Worm (Caenorhabditis elegans): ENCODE data around the gene set-30.

Gene set-30

DNA sequence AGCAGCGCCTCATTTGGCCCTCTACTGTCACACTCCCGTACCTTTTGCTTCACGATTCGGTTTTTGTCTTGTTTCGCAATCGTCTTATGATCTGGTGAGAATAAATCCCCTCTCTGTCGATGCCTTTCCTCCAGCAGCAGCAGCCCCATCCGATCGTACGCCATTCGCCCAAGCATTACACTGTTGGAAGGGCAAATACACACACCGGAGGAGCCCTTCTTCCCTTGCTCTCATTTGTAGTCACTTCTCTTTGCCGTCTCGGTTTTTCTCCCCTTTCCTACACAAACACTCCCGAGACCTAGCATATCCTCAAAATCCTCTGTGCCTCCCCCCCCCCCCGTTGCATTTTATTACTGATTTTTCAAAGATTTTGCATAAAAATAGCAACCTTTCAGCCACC, at the start of gene set-30:
Gene set-30, plus strand, starts transcription at position 396 of the 400 bp plus-strand sequence.
- peak; percentile 52 for TF ChIP-seq hmg-4 (GFP tag; optimal IDR thresholded peaks at IDR 0.05)
- TF ChIP-seq tra-4 (tag; optimal IDR thresholded peaks at IDR 0.05), result no peak

ce11 chrX:4957259-4957658, 41.8 kb upstream of the set-30 start, which contains the start of gene M03F4.4:
TSS of gene M03F4.4 (minus strand) at chrX:4957418.
- TF ChIP-seq hmg-4 (GFP tag; optimal IDR thresholded peaks at IDR 0.05), result peak; percentile 1
- TF ChIP-seq hmbx-1 (tag; optimal IDR thresholded peaks at IDR 0.05), result no peak
- TF ChIP-seq sea-1 (GFP tag; conservative IDR thresholded peaks at IDR 0.05), result no peak

DNA sequence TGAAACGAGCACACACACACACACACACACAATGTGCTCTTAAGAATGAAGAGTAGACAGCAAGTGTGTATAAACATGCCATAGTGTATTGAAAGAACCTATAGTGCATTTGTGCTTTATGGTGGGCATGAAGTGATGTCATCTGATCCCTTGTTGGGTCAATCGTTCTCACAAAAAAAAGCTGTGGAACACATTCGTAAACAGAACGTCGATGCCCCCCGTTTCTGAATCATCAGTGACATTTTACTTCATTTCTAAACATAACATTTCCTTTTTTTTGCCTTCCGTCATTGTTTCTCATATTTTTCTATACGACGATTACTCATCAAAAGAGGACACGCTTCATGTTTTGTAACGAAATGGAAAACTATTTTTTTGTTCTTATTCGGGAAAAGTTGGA, 40.1 kb upstream of the set-30 start:
- no peak for TF ChIP-seq tra-4 (tag; optimal IDR thresholded peaks at IDR 0.05)
- no peak for TF ChIP-seq ets-7 (tag; optimal IDR thresholded peaks at IDR 0.05)
- no peak for TF ChIP-seq pes-1 (GFP tag; IDR thresholded peaks at IDR 0.05)
- no peak for TF ChIP-seq tbx-37 (GFP tag; conservative IDR thresholded peaks at IDR 0.05)
- TF ChIP-seq ceh-36 (tag; optimal IDR thresholded peaks at IDR 0.05), result no peak
- no peak for TF ChIP-seq sea-1 (GFP tag; conservative IDR thresholded peaks at IDR 0.05)
- no peak for TF ChIP-seq scrt-1 (GFP tag; IDR thresholded peaks at IDR 0.05)
- no peak for TF ChIP-seq B0310.2 (tag; optimal IDR thresholded peaks at IDR 0.05)
- no peak for TF ChIP-seq hmg-4 (GFP tag; optimal IDR thresholded peaks at IDR 0.05)
- TF ChIP-seq aly-1 (tag; optimal IDR thresholded peaks at IDR 0.05), result no peak
- no peak for TF ChIP-seq F13C5.2 (tag; optimal IDR thresholded peaks at IDR 0.05)

DNA sequence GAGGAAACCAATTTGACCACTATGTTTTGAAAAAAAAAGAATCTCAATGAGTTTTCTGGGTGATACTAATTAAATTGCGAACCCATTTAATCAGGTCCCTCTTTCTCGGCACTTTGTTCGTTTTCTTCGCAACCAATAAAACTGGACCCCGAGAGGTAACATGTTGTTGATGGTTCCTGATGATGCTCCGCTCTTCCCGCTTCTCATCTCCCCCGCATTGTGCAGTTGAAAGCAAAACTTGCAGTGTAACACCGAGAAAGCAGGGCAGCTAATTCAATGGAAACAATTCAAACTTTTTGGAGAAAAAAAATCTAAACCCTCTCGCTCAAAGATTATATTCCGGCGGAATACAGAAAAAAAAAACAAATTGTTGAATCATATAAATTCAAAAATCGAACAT, 39.6 kb upstream of the set-30 start:
- no peak for TF ChIP-seq flt-1 (GFP tag; IDR thresholded peaks at IDR 0.05)
- 0 out of 2 replicates have a peak, but pooled peaks have one; percentile 31 for TF ChIP-seq sea-1 (GFP tag; conservative IDR thresholded peaks at IDR 0.05)

- TF ChIP-seq ceh-13 (GFP tag; optimal IDR thresholded peaks at IDR 0.05), result no peak
- peak; percentile 23 for TF ChIP-seq hmg-4 (GFP tag; optimal IDR thresholded peaks at IDR 0.05)
- no peak for TF ChIP-seq pes-1 (GFP tag; IDR thresholded peaks at IDR 0.05)
- 0 out of 2 replicates have a peak, but pooled peaks have one; percentile 17 for TF ChIP-seq tbx-11 (GFP tag; IDR thresholded peaks at IDR 0.05)
Observed at ce11 chrX:4960422-4960821, 38.6 kb upstream of the set-30 start, which contains the start of gene act-4. TSS of gene act-4 (plus strand) at chrX:4960621.

DNA sequence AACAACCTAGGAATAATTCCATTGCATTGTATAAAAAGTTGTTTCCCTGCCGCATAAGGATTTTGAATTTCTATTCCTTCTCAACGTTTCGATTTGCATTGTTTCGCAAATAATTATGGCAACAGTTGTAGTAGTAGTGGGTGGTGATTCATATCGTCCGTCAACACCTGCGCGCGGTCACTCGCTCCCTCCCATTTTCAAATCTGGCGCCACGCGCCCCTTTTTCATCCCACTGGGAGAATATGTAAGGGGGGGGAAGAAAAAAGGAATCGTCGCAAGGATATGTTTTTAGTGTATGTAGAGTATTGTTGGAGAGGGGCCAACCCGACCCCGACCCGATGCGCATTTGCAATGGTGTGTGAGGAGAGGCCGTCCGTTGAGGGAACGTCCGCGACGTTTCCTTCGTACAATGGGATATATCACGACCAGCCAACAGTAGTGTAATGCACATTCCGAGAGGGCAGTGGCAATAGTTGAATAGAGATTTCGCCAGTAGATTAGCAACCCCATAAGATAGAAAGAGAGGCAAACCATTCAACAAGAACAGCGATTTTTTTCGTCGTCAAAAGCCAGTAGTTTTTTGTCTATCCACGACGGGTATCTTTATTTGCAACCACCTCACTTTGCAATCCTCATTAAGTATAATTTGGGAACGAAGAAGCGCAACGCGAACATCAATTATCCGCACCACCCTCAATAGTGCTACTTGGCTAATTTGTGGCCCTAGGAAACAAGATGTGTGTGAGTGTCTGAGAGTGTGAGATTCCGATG, 38.0 kb upstream of the set-30 start:
- peak; percentile 58; the same call in 1 of the 2 replicates for TF ChIP-seq flt-1 (GFP tag; IDR thresholded peaks at IDR 0.05)
- peak; percentile 69 for TF ChIP-seq pes-1 (GFP tag; IDR thresholded peaks at IDR 0.05)
- TF ChIP-seq hnd-1 (tag; optimal IDR thresholded peaks at IDR 0.05), result no peak
- TF ChIP-seq hmg-4 (GFP tag; optimal IDR thresholded peaks at IDR 0.05), result peak; percentile 4
- no peak for TF ChIP-seq ceh-13 (GFP tag; optimal IDR thresholded peaks at IDR 0.05)
- TF ChIP-seq ama-1 (optimal IDR thresholded peaks at IDR 0.05), result no peak
- TF ChIP-seq hmbx-1 (tag; optimal IDR thresholded peaks at IDR 0.05), result no peak
- no peak for TF ChIP-seq ets-7 (tag; optimal IDR thresholded peaks at IDR 0.05)
- TF ChIP-seq tbx-11 (GFP tag; IDR thresholded peaks at IDR 0.05), result peak; percentile 75; the same call in 1 of the 2 replicates
- peak; percentile 81 for TF ChIP-seq B0310.2 (tag; optimal IDR thresholded peaks at IDR 0.05)
- no peak for TF ChIP-seq ceh-36 (tag; optimal IDR thresholded peaks at IDR 0.05)
- TF ChIP-seq F13C5.2 (tag; optimal IDR thresholded peaks at IDR 0.05), result no peak
- peak; percentile 31; the same call in 1 of the 2 replicates for TF ChIP-seq sea-1 (GFP tag; conservative IDR thresholded peaks at IDR 0.05)
- TF ChIP-seq aly-1 (tag; optimal IDR thresholded peaks at IDR 0.05), result no peak
- no peak; the same call in 1 of the 2 replicates for TF ChIP-seq tbx-37 (GFP tag; conservative IDR thresholded peaks at IDR 0.05)
- TF ChIP-seq tra-4 (tag; optimal IDR thresholded peaks at IDR 0.05), result no peak
- TF ChIP-seq scrt-1 (GFP tag; IDR thresholded peaks at IDR 0.05), result peak; percentile 74

- TF ChIP-seq sea-1 (GFP tag; conservative IDR thresholded peaks at IDR 0.05) (peak; percentile 57; the same call in 1 of the 2 replicates), pes-1 (GFP tag; IDR thresholded peaks at IDR 0.05) (peak; percentile 34; the same call in 1 of the 2 replicates), aly-1 (tag; optimal IDR thresholded peaks at IDR 0.05) (no peak), B0310.2 (tag; optimal IDR thresholded peaks at IDR 0.05) (no peak), ama-1 (optimal IDR thresholded peaks at IDR 0.05) (peak; percentile 13), scrt-1 (GFP tag; IDR thresholded peaks at IDR 0.05) (0 out of 2 replicates have a peak, but pooled peaks have one; percentile 9), hmg-4 (GFP tag; optimal IDR thresholded peaks at IDR 0.05) (peak; percentile 22), tbx-37 (GFP tag; conservative IDR thresholded peaks at IDR 0.05) (no peak), tra-4 (tag; optimal IDR thresholded peaks at IDR 0.05) (no peak)
Observed at ce11 chrX:4961681-4962656, 37.1 kb upstream of the set-30 start.

DNA sequence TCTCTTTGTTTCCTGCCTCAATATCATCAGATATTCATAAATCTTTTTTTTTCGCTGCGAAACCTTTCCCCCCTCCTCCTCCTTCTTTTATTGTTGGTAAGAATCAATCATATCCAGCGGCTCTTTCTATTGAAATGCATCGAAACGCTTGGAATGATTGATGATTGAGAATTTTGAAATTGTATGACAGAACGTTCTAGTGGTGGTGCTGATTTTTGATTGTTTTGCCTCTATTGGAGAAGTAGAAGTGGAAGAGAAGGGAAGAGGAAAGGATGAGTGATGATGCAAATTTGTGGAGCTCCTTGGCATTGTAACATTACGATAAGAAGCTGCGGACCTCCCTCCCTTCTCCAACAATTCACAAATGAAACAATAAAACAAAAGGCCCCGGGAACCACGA, 33.5 kb upstream of the set-30 start:
- TF ChIP-seq scrt-1 (GFP tag; IDR thresholded peaks at IDR 0.05) (no peak), F13C5.2 (tag; optimal IDR thresholded peaks at IDR 0.05) (no peak), ceh-36 (tag; optimal IDR thresholded peaks at IDR 0.05) (no peak), ets-7 (tag; optimal IDR thresholded peaks at IDR 0.05) (no peak), tra-4 (tag; optimal IDR thresholded peaks at IDR 0.05) (no peak)

All from whole organism, early embryonic.